Fruit fly (Drosophila melanogaster): Measurements from ENCODE around the gene Mcm7.

Gene Mcm7

DNA sequence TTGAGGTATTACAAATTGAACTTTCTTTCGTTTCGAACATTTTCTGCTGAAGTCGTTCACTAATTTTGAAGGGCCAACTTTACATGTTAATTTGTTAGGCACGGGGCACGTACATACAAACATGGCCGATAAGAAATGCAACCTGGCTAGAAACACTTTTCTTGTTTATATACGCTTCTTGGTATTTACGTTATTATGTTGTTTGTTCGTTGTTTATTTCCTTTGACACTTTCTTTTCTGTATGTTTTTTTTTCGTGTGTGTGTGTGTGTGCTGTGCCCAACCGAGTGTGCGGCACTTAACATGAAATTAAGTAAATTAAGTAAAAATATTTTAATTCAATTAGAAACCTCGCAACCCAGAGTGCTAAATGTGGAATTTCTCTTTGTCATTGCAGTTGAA, 34.3 kb downstream of the Mcm7 start (continued):
- TF ChIP-seq emc (GFP tag; optimal IDR thresholded peaks at IDR 0.05) (no peak), cas (GFP tag; IDR thresholded peaks at IDR 0.05) (no peak), CG14710 (tag; optimal IDR thresholded peaks at IDR 0.05) (peak; percentile 58), ci (GFP tag; IDR thresholded peaks at IDR 0.05) (peak; percentile 75), eyg (GFP tag; optimal IDR thresholded peaks at IDR 0.05) (no peak), Scr (GFP tag; IDR thresholded peaks at IDR 0.05; ENCODE audit: partially characterized antibody) (no peak), gsb (GFP tag; IDR thresholded peaks at IDR 0.05) (no peak), CG15601 (tag; optimal IDR thresholded peaks at IDR 0.05) (peak; percentile 88), CG12155 (GFP tag; optimal IDR thresholded peaks at IDR 0.05) (no peak), psq (GFP tag; optimal IDR thresholded peaks at IDR 0.05) (no peak), Hr3 (GFP tag; optimal IDR thresholded peaks at IDR 0.05) (no peak), CG2129 (GFP tag; IDR thresholded peaks at IDR 0.05; ENCODE audit: partially characterized antibody) (no peak), lilli (GFP tag; optimal IDR thresholded peaks at IDR 0.05) (no peak), CG11560 (tag; IDR thresholded peaks at IDR 0.05) (no peak), Doc2 (GFP tag; IDR thresholded peaks at IDR 0.05) (no peak), caup (GFP tag; optimal IDR thresholded peaks at IDR 0.05; ENCODE audit: severe bottlenecking) (no peak), CG9215 (GFP tag; IDR thresholded peaks at IDR 0.05) (no peak), CG3065 (GFP tag; optimal IDR thresholded peaks at IDR 0.05) (no peak), ranshi (GFP tag; IDR thresholded peaks at IDR 0.05) (no peak), CG11723 (GFP tag; optimal IDR thresholded peaks at IDR 0.05) (peak; percentile 2), dati (GFP tag; IDR thresholded peaks at IDR 0.05) (no peak), CG12071 (GFP tag; optimal IDR thresholded peaks at IDR 0.05) (no peak), CG17612 (GFP tag; IDR thresholded peaks at IDR 0.05) (no peak), CG8388 (GFP tag; optimal IDR thresholded peaks at IDR 0.05) (peak; percentile 4), sr (GFP tag; IDR thresholded peaks at IDR 0.05) (no peak), bab2 (GFP tag; optimal IDR thresholded peaks at IDR 0.05) (peak; percentile 10), CG6854 (GFP tag; optimal IDR thresholded peaks at IDR 0.05) (no peak), cwo (GFP tag; optimal IDR thresholded peaks at IDR 0.05) (no peak), abd-A (tag; optimal IDR thresholded peaks at IDR 0.05) (no peak), CG31441 (GFP tag; IDR thresholded peaks at IDR 0.05) (0 out of 2 replicates have a peak, but pooled peaks have one; percentile 35), crc (GFP tag; optimal IDR thresholded peaks at IDR 0.05) (no peak), unc-4 (GFP tag; IDR thresholded peaks at IDR 0.05; ENCODE audit: partially characterized antibody) (no peak), CG4820 (GFP tag; optimal IDR thresholded peaks at IDR 0.05) (no peak), sug (tag; optimal IDR thresholded peaks at IDR 0.05) (no peak), CG8281 (tag; optimal IDR thresholded peaks at IDR 0.05) (no peak), Dip2 (GFP tag; IDR thresholded peaks at IDR 0.05) (no peak), inv (GFP tag; IDR thresholded peaks at IDR 0.05; ENCODE audit: partially characterized antibody) (no peak), Ravus (GFP tag; IDR thresholded peaks at IDR 0.05) (no peak), dmrt11E (tag; optimal IDR thresholded peaks at IDR 0.05) (peak; percentile 23), Side (GFP tag; optimal IDR thresholded peaks at IDR 0.05) (no peak), nerfin-2 (GFP tag; IDR thresholded peaks at IDR 0.05; ENCODE audit: partially characterized antibody) (no peak), CG1832 (GFP tag; optimal IDR thresholded peaks at IDR 0.05) (no peak), CG4328 (GFP tag; optimal IDR thresholded peaks at IDR 0.05) (peak; percentile 28), Dad (GFP tag; optimal IDR thresholded peaks at IDR 0.05) (no peak), D19A (tag; optimal IDR thresholded peaks at IDR 0.05) (no peak), HLH4C (GFP tag; IDR thresholded peaks at IDR 0.05; ENCODE audit: partially characterized antibody) (no peak), grau (tag; optimal IDR thresholded peaks at IDR 0.05) (no peak), CG15011 (GFP tag; optimal IDR thresholded peaks at IDR 0.05) (no peak), CG18619 (GFP tag; optimal IDR thresholded peaks at IDR 0.05) (no peak), tgo (GFP tag; IDR thresholded peaks at IDR 0.05) (no peak), CG2875 (GFP tag; optimal IDR thresholded peaks at IDR 0.05) (peak; percentile 83), Ets97D (GFP tag; optimal IDR thresholded peaks at IDR 0.05) (no peak)
